Worm (Caenorhabditis elegans) whole organism, L3 larva: Measurements from ENCODE around the gene col-116.

Source experiments
- ZK546.5 ChIP-seq: sonication (generic microtip); optimal IDR thresholded peaks from 2 replicates; lab custom pipeline; 2017; ENCODE audit warnings: missing biosample characterization, missing genetic modification characterization
- ama-1 ChIP-seq: fragments of 150-350 bp; optimal IDR thresholded peaks from 2 replicates; lab custom pipeline; 2018
- ceh-16 ChIP-seq: sonication (generic microtip); optimal IDR thresholded peaks from 2 replicates; lab custom pipeline; 2017; ENCODE audit warnings: missing biosample characterization, missing genetic modification characterization
- ceh-28 ChIP-seq: fragments of 150-350 bp; optimal IDR thresholded peaks from 2 replicates; lab custom pipeline; 2014; ENCODE audit warnings: missing biosample characterization, missing genetic modification reagents, missing genetic modification characterization
- ceh-82 ChIP-seq: fragments of 150-350 bp; optimal IDR thresholded peaks from 2 replicates; lab custom pipeline; 2014; ENCODE audit warnings: missing biosample characterization, missing genetic modification characterization
- ceh-9 ChIP-seq: sonication (generic microtip); optimal IDR thresholded peaks from 2 replicates; lab custom pipeline; 2018; ENCODE audit warnings: missing biosample characterization, missing genetic modification characterization
- daf-12 ChIP-seq: fragments of 150-350 bp; optimal IDR thresholded peaks from 2 replicates; lab custom pipeline; 2014; ENCODE audit warnings: missing biosample characterization, missing genetic modification reagents, missing genetic modification characterization
- egl-27 ChIP-seq: sonication (generic microtip); optimal IDR thresholded peaks from 4 replicates; lab custom pipeline; 2017; ENCODE audit warnings: missing biosample characterization, missing genetic modification reagents, missing genetic modification characterization
- egl-5 ChIP-seq: fragments of 150-350 bp; optimal IDR thresholded peaks from 2 replicates; lab custom pipeline; 2017; ENCODE audit warnings: missing biosample characterization, missing genetic modification reagents, missing genetic modification characterization, inconsistent platforms
- elt-1 ChIP-seq: fragments of 150-350 bp; optimal IDR thresholded peaks from 2 replicates; lab custom pipeline; 2014; ENCODE audit warnings: missing biosample characterization, missing genetic modification characterization
- elt-2 ChIP-seq: sonication (generic microtip); optimal IDR thresholded peaks from 2 replicates; lab custom pipeline; 2016; ENCODE audit warnings: missing genetic modification reagents, mild to moderate bottlenecking, missing genetic modification characterization, missing compliant biosample characterization
- eor-1 ChIP-seq, 2 experiments: fragments of 150-350 bp; optimal IDR thresholded peaks; 2 replicates each; lab custom pipeline; 2014 to 2018; ENCODE audit warnings: missing biosample characterization in 2 of 2, missing genetic modification characterization in 2 of 2
- fkh-10 ChIP-seq: sonication (generic microtip); optimal IDR thresholded peaks from 2 replicates; lab custom pipeline; 2017; ENCODE audit warnings: missing biosample characterization, missing genetic modification reagents, missing genetic modification characterization
- fkh-2 ChIP-seq: fragments of 150-350 bp; optimal IDR thresholded peaks from 2 replicates; lab custom pipeline; 2014; ENCODE audit warnings: missing biosample characterization, missing genetic modification reagents, missing genetic modification characterization
- fos-1 ChIP-seq: fragments of 150-350 bp; optimal IDR thresholded peaks from 2 replicates; lab custom pipeline; 2014; ENCODE audit warnings: missing biosample characterization, missing genetic modification characterization
- hmg-11 ChIP-seq: sonication (generic microtip); optimal IDR thresholded peaks from 2 replicates; lab custom pipeline; 2016; ENCODE audit warnings: missing genetic modification characterization, missing compliant biosample characterization
- lin-15B ChIP-seq: fragments of 150-350 bp; optimal IDR thresholded peaks from 2 replicates; lab custom pipeline; 2014; ENCODE audit warnings: missing biosample characterization, missing genetic modification characterization
- lsy-12 ChIP-seq: sonication (generic microtip); optimal IDR thresholded peaks from 2 replicates; lab custom pipeline; 2016; ENCODE audit warnings: mild to moderate bottlenecking, missing genetic modification characterization, missing compliant biosample characterization
- nhr-11 ChIP-seq: fragments of 150-350 bp; optimal IDR thresholded peaks from 2 replicates; lab custom pipeline; 2014; ENCODE audit warnings: missing biosample characterization, missing genetic modification characterization
- nhr-12 ChIP-seq: fragments of 150-350 bp; optimal IDR thresholded peaks from 2 replicates; lab custom pipeline; 2014; ENCODE audit warnings: missing biosample characterization, missing genetic modification characterization
- nhr-23 ChIP-seq: fragments of 150-350 bp; optimal IDR thresholded peaks from 2 replicates; lab custom pipeline; 2014; ENCODE audit warnings: missing biosample characterization, missing genetic modification reagents, missing genetic modification characterization
- nhr-237 ChIP-seq: fragments of 150-350 bp; optimal IDR thresholded peaks from 2 replicates; lab custom pipeline; 2014; ENCODE audit warnings: missing biosample characterization, missing genetic modification characterization
- nhr-25 ChIP-seq: sonication (generic microtip); optimal IDR thresholded peaks from 2 replicates; lab custom pipeline; 2017; ENCODE audit warnings: missing biosample characterization, missing genetic modification characterization
- nhr-43 ChIP-seq: sonication (generic microtip); optimal IDR thresholded peaks from 2 replicates; lab custom pipeline; 2016; ENCODE audit warnings: mild to moderate bottlenecking, missing genetic modification characterization, missing compliant biosample characterization; ENCODE audit not compliant: poor library complexity, severe bottlenecking
- nhr-67 ChIP-seq: fragments of 150-350 bp; optimal IDR thresholded peaks from 2 replicates; lab custom pipeline; 2014; ENCODE audit warnings: missing biosample characterization, missing genetic modification characterization
- nhr-77 ChIP-seq: fragments of 150-350 bp; optimal IDR thresholded peaks from 2 replicates; lab custom pipeline; 2014; ENCODE audit warnings: missing biosample characterization, missing genetic modification characterization
- pha-4 ChIP-seq: fragments of 150-350 bp; optimal IDR thresholded peaks from 2 replicates; lab custom pipeline; 2014; ENCODE audit warnings: missing biosample characterization, missing genetic modification reagents, missing genetic modification characterization
- pqm-1 ChIP-seq: fragments of 150-350 bp; optimal IDR thresholded peaks from 2 replicates; lab custom pipeline; 2017; ENCODE audit warnings: missing biosample characterization, missing genetic modification characterization, inconsistent platforms
- sea-2 ChIP-seq: fragments of 150-350 bp; sonication (generic microtip); optimal IDR thresholded peaks from 4 replicates; lab custom pipeline; 2014; ENCODE audit warnings: missing biosample characterization, missing genetic modification reagents, missing genetic modification characterization
- skn-1 ChIP-seq: fragments of 150-350 bp; optimal IDR thresholded peaks from 2 replicates; lab custom pipeline; 2014; ENCODE audit warnings: missing biosample characterization, missing genetic modification characterization
- snpc-4 ChIP-seq: fragments of 150-350 bp; optimal IDR thresholded peaks from 2 replicates; lab custom pipeline; 2014; ENCODE audit warnings: missing biosample characterization, missing genetic modification characterization
- unc-39 ChIP-seq: sonication (generic microtip); optimal IDR thresholded peaks from 4 replicates; lab custom pipeline; 2017; ENCODE audit warnings: missing biosample characterization, missing genetic modification characterization
- unc-62 ChIP-seq: fragments of 150-350 bp; sonication (generic microtip); optimal IDR thresholded peaks from 4 replicates; lab custom pipeline; 2014; ENCODE audit warnings: missing biosample characterization, missing genetic modification reagents, missing genetic modification characterization
- zag-1 ChIP-seq: fragments of 150-350 bp; optimal IDR thresholded peaks from 2 replicates; lab custom pipeline; 2014; ENCODE audit warnings: missing biosample characterization, missing genetic modification characterization
- ztf-11 ChIP-seq: fragments of 150-350 bp; optimal IDR thresholded peaks from 2 replicates; lab custom pipeline; 2014; ENCODE audit warnings: missing biosample characterization, missing genetic modification characterization

The col-116 gene

DNA sequence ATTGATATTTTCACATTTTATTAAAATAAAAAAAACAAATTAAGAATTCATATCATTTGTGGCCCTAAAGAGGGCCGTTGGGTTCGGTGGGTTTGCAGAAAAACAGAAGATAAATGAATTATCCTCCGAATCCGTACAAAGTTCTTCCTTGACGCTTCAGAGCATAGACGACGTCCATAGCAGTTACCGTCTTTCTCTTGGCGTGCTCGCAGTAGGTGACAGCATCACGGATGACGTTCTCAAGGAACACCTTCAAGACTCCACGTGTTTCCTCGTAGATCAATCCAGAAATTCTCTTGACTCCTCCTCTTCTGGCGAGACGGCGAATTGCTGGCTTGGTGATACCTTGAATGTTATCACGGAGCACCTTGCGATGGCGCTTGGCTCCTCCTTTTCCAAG is 22.2 kb upstream of the col-116 start:
- TF ChIP-seq skn-1 (tag; lab: Kevin White, UChicago) = no peak
- TF ChIP-seq fkh-2 (tag; lab: Kevin White, UChicago) = no peak
- no peak for TF ChIP-seq nhr-43 (tag; lab: Kevin White, UChicago)
- no peak for TF ChIP-seq sea-2 (GFP tag; lab: Kevin White, UChicago)
- no peak for TF ChIP-seq nhr-12 (tag; lab: Kevin White, UChicago)
- no peak for TF ChIP-seq pqm-1
- TF ChIP-seq egl-5 (tag; lab: Kevin White, UChicago) = no peak
- no peak for TF ChIP-seq zag-1
- no peak for TF ChIP-seq nhr-77 (tag; lab: Kevin White, UChicago)
- TF ChIP-seq nhr-67 (tag; lab: Kevin White, UChicago) = no peak
- no peak for TF ChIP-seq daf-12 (tag; lab: Kevin White, UChicago)
- TF ChIP-seq unc-62 (GFP tag; lab: Kevin White, UChicago) = no peak

DNA sequence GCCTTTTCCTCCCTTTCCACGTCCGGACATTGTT is 21.9 kb upstream of the col-116 start, which contains the start of gene his-31:
Gene his-31 (minus strand): TSS at position 30 of the 34 bp plus-strand sequence.
- TF ChIP-seq pha-4 (tag; lab: Kevin White, UChicago) = no peak
- TF ChIP-seq ceh-9 (tag; lab: Kevin White, UChicago) = no peak
- no peak for TF ChIP-seq unc-62 (GFP tag; lab: Kevin White, UChicago)
- no peak for TF ChIP-seq ZK546.5 (tag; lab: Kevin White, UChicago)
- no peak for TF ChIP-seq unc-39 (tag; lab: Kevin White, UChicago)
- TF ChIP-seq eor-1 (tag; optimal IDR thresholded peaks at IDR 0.05; lab: Kevin White, UChicago) = no peak
- TF ChIP-seq egl-27 = no peak
- no peak for TF ChIP-seq elt-2 (tag; lab: Kevin White, UChicago)

DNA sequence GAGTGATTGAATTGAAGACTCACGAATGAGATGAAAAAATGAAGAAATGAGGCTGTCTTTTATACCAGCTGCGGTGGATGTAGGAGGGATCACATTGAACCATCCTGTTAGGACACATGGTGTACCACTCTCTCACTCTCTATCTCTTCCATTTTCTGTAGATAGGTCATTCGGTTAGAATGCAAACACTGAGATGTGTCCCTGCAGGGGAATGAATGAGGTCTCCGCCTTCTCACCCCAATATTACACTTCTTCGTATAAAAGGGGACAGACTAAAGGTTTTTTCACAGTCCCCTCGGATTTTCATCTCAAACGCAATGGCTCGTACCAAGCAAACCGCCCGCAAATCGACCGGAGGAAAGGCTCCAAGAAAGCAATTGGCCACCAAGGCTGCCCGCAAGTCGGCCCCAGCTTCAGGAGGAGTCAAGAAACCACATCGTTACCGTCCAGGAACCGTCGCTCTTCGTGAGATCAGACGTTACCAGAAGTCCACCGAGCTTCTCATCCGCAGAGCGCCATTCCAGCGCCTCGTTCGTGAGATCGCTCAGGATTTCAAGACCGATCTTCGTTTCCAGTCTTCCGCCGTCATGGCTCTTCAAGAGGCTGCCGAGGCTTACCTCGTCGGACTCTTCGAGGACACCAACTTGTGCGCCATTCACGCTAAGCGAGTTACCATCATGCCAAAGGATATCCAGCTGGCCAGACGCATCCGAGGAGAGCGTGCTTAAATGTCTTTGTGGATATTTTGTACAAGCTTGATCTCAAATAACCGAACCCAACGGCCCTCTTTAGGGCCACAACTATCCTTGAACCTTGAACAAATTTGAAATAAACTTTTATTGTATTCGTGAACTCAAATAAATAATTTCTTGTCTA is 21.5 kb upstream of the col-116 start, which contains the start of gene his-32:
Gene his-32 (plus strand): TSS at position 318 of the 876 bp plus-strand sequence.
- TF ChIP-seq snpc-4 (no peak), fkh-10 (no peak), skn-1 (tag; lab: Kevin White, UChicago) (no peak), unc-39 (tag; lab: Kevin White, UChicago) (no peak), egl-5 (tag; lab: Kevin White, UChicago) (no peak), elt-1 (tag; lab: Kevin White, UChicago) (peak; percentile 48), ceh-16 (tag; lab: Kevin White, UChicago) (no peak), nhr-237 (tag; lab: Kevin White, UChicago) (no peak), ama-1 (no peak), lin-15B (tag; lab: Kevin White, UChicago) (peak; percentile 15), egl-27 (no peak), nhr-25 (peak; percentile 94), daf-12 (tag; lab: Kevin White, UChicago) (no peak), pha-4 (tag; lab: Kevin White, UChicago) (peak; percentile 42), nhr-43 (tag; lab: Kevin White, UChicago) (peak; percentile 26), zag-1 (no peak), eor-1 (tag; optimal IDR thresholded peaks at IDR 0.05; lab: Kevin White, UChicago) (no peak), ceh-28 (tag; lab: Kevin White, UChicago) (no peak), lsy-12 (tag; lab: Kevin White, UChicago) (peak; percentile 43), hmg-11 (no peak), nhr-11 (tag; lab: Kevin White, UChicago) (no peak), ceh-82 (tag; lab: Kevin White, UChicago) (no peak), nhr-23 (tag; lab: Kevin White, UChicago) (peak; percentile 88), ztf-11 (no peak), nhr-12 (tag; lab: Kevin White, UChicago) (no peak), fos-1 (tag; lab: Kevin White, UChicago) (no peak)

DNA sequence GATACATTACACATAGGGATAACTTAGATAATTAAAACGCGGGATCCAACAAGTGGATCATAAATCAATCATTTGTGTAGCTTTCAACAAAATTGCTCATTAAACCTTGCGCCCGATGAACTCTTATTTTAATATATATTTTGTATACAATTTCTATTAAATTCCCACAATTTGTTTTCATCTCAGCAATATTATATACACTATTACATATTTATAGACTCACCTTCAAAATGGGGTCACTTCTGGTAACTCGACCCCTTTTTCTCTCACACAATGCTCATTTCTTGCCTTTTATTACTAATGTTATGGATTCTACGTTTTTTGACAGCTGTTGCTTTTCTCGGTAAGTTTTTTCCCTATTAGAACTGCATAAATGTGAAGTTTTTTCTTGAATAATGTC is 16.1 kb upstream of the col-116 start, which contains the start of gene lgc-6:
Gene lgc-6 (plus strand): TSS at position 301 of the 400 bp plus-strand sequence.
- no peak for TF ChIP-seq unc-62 (GFP tag; lab: Kevin White, UChicago)
- TF ChIP-seq eor-1 (tag; optimal IDR thresholded peaks at IDR 0.05; lab: Kevin White, UChicago) = no peak
- no peak for TF ChIP-seq elt-1 (tag; lab: Kevin White, UChicago)
- TF ChIP-seq skn-1 (tag; lab: Kevin White, UChicago) = no peak
- no peak for TF ChIP-seq zag-1
- no peak for TF ChIP-seq nhr-237 (tag; lab: Kevin White, UChicago)
